Worm (Caenorhabditis elegans) whole organism, L3 larva: Measurements from ENCODE around the gene T07E3.4.

Source experiments
- R02D3.7 ChIP-seq: fragments of 150-350 bp; optimal IDR thresholded peaks from 2 replicates; lab custom pipeline; 2014; ENCODE audit warnings: missing biosample characterization, missing genetic modification characterization
- aly-2 ChIP-seq: fragments of 150-350 bp; optimal IDR thresholded peaks from 2 replicates; lab custom pipeline; 2014; ENCODE audit warnings: missing biosample characterization, missing genetic modification characterization
- ama-1 ChIP-seq: fragments of 150-350 bp; optimal IDR thresholded peaks from 2 replicates; lab custom pipeline; 2018
- ceh-16 ChIP-seq: sonication (generic microtip); optimal IDR thresholded peaks from 2 replicates; lab custom pipeline; 2017; ENCODE audit warnings: missing biosample characterization, missing genetic modification characterization
- ceh-28 ChIP-seq: fragments of 150-350 bp; optimal IDR thresholded peaks from 2 replicates; lab custom pipeline; 2014; ENCODE audit warnings: missing biosample characterization, missing genetic modification reagents, missing genetic modification characterization
- ceh-82 ChIP-seq: fragments of 150-350 bp; optimal IDR thresholded peaks from 2 replicates; lab custom pipeline; 2014; ENCODE audit warnings: missing biosample characterization, missing genetic modification characterization
- daf-12 ChIP-seq: fragments of 150-350 bp; optimal IDR thresholded peaks from 2 replicates; lab custom pipeline; 2014; ENCODE audit warnings: missing biosample characterization, missing genetic modification reagents, missing genetic modification characterization
- egl-27 ChIP-seq: sonication (generic microtip); optimal IDR thresholded peaks from 4 replicates; lab custom pipeline; 2017; ENCODE audit warnings: missing biosample characterization, missing genetic modification reagents, missing genetic modification characterization
- egl-5 ChIP-seq: fragments of 150-350 bp; optimal IDR thresholded peaks from 2 replicates; lab custom pipeline; 2017; ENCODE audit warnings: missing biosample characterization, missing genetic modification reagents, missing genetic modification characterization, inconsistent platforms
- elt-1 ChIP-seq: fragments of 150-350 bp; optimal IDR thresholded peaks from 2 replicates; lab custom pipeline; 2014; ENCODE audit warnings: missing biosample characterization, missing genetic modification characterization
- elt-2 ChIP-seq: sonication (generic microtip); optimal IDR thresholded peaks from 2 replicates; lab custom pipeline; 2016; ENCODE audit warnings: missing genetic modification reagents, mild to moderate bottlenecking, missing genetic modification characterization, missing compliant biosample characterization
- eor-1 ChIP-seq, 2 experiments: fragments of 150-350 bp; optimal IDR thresholded peaks; 2 replicates each; lab custom pipeline; 2014 to 2018; ENCODE audit warnings: missing biosample characterization in 2 of 2, missing genetic modification characterization in 2 of 2
- fkh-10 ChIP-seq: sonication (generic microtip); optimal IDR thresholded peaks from 2 replicates; lab custom pipeline; 2017; ENCODE audit warnings: missing biosample characterization, missing genetic modification reagents, missing genetic modification characterization
- fkh-2 ChIP-seq: fragments of 150-350 bp; optimal IDR thresholded peaks from 2 replicates; lab custom pipeline; 2014; ENCODE audit warnings: missing biosample characterization, missing genetic modification reagents, missing genetic modification characterization
- hmg-11 ChIP-seq: sonication (generic microtip); optimal IDR thresholded peaks from 2 replicates; lab custom pipeline; 2016; ENCODE audit warnings: missing genetic modification characterization, missing compliant biosample characterization
- jun-1 ChIP-seq: fragments of 150-350 bp; optimal IDR thresholded peaks from 2 replicates; lab custom pipeline; 2014; ENCODE audit warnings: missing biosample characterization, missing genetic modification reagents, missing genetic modification characterization
- lin-15B ChIP-seq: fragments of 150-350 bp; optimal IDR thresholded peaks from 2 replicates; lab custom pipeline; 2014; ENCODE audit warnings: missing biosample characterization, missing genetic modification characterization
- lin-39 ChIP-seq: fragments of 150-350 bp; optimal IDR thresholded peaks from 2 replicates; lab custom pipeline; 2018; ENCODE audit warnings: missing biosample characterization, missing genetic modification reagents, missing genetic modification characterization
- lsy-12 ChIP-seq: sonication (generic microtip); optimal IDR thresholded peaks from 2 replicates; lab custom pipeline; 2016; ENCODE audit warnings: mild to moderate bottlenecking, missing genetic modification characterization, missing compliant biosample characterization
- mdl-1 ChIP-seq: fragments of 150-350 bp; optimal IDR thresholded peaks from 2 replicates; lab custom pipeline; 2014; ENCODE audit warnings: missing biosample characterization, missing genetic modification characterization
- nfya-1 ChIP-seq: sonication (generic microtip); optimal IDR thresholded peaks from 2 replicates; lab custom pipeline; 2017; ENCODE audit warnings: missing genetic modification characterization, mild to moderate bottlenecking, missing compliant biosample characterization, antibody characterized with exemption, moderate library complexity; ENCODE audit not compliant: insufficient read depth
- nhr-11 ChIP-seq: fragments of 150-350 bp; optimal IDR thresholded peaks from 2 replicates; lab custom pipeline; 2014; ENCODE audit warnings: missing biosample characterization, missing genetic modification characterization
- nhr-12 ChIP-seq: fragments of 150-350 bp; optimal IDR thresholded peaks from 2 replicates; lab custom pipeline; 2014; ENCODE audit warnings: missing biosample characterization, missing genetic modification characterization
- nhr-23 ChIP-seq: fragments of 150-350 bp; optimal IDR thresholded peaks from 2 replicates; lab custom pipeline; 2014; ENCODE audit warnings: missing biosample characterization, missing genetic modification reagents, missing genetic modification characterization
- nhr-237 ChIP-seq: fragments of 150-350 bp; optimal IDR thresholded peaks from 2 replicates; lab custom pipeline; 2014; ENCODE audit warnings: missing biosample characterization, missing genetic modification characterization
- nhr-25 ChIP-seq: sonication (generic microtip); optimal IDR thresholded peaks from 2 replicates; lab custom pipeline; 2017; ENCODE audit warnings: missing biosample characterization, missing genetic modification characterization
- nhr-28 ChIP-seq: fragments of 150-350 bp; optimal IDR thresholded peaks from 2 replicates; lab custom pipeline; 2014; ENCODE audit warnings: missing biosample characterization, missing genetic modification characterization
- nhr-43 ChIP-seq: sonication (generic microtip); optimal IDR thresholded peaks from 2 replicates; lab custom pipeline; 2016; ENCODE audit warnings: mild to moderate bottlenecking, missing genetic modification characterization, missing compliant biosample characterization; ENCODE audit not compliant: poor library complexity, severe bottlenecking
- nhr-77 ChIP-seq: fragments of 150-350 bp; optimal IDR thresholded peaks from 2 replicates; lab custom pipeline; 2014; ENCODE audit warnings: missing biosample characterization, missing genetic modification characterization
- pha-4 ChIP-seq: fragments of 150-350 bp; optimal IDR thresholded peaks from 2 replicates; lab custom pipeline; 2014; ENCODE audit warnings: missing biosample characterization, missing genetic modification reagents, missing genetic modification characterization
- pqm-1 ChIP-seq: fragments of 150-350 bp; optimal IDR thresholded peaks from 2 replicates; lab custom pipeline; 2017; ENCODE audit warnings: missing biosample characterization, missing genetic modification characterization, inconsistent platforms
- sea-2 ChIP-seq: fragments of 150-350 bp; sonication (generic microtip); optimal IDR thresholded peaks from 4 replicates; lab custom pipeline; 2014; ENCODE audit warnings: missing biosample characterization, missing genetic modification reagents, missing genetic modification characterization
- tbx-2 ChIP-seq: sonication (generic microtip); optimal IDR thresholded peaks from 2 replicates; lab custom pipeline; 2016; ENCODE audit warnings: mild to moderate bottlenecking, missing genetic modification characterization, missing compliant biosample characterization
- unc-39 ChIP-seq: sonication (generic microtip); optimal IDR thresholded peaks from 4 replicates; lab custom pipeline; 2017; ENCODE audit warnings: missing biosample characterization, missing genetic modification characterization
- ztf-11 ChIP-seq: fragments of 150-350 bp; optimal IDR thresholded peaks from 2 replicates; lab custom pipeline; 2014; ENCODE audit warnings: missing biosample characterization, missing genetic modification characterization
- ztf-4 ChIP-seq: fragments of 150-350 bp; optimal IDR thresholded peaks from 2 replicates; lab custom pipeline; 2014; ENCODE audit warnings: missing biosample characterization, missing genetic modification characterization

T07E3.4 gene

ce11 chrIII:6871668-6872067 is 26.1 kb upstream of the T07E3.4 start:
- TF ChIP-seq lin-39 (peak; percentile 18), egl-5 (tag; lab: Kevin White, UChicago) (peak; percentile 37), nhr-11 (tag; lab: Kevin White, UChicago) (no peak), ama-1 (lab: Kevin White, UChicago) (peak; percentile 29), nhr-77 (tag; lab: Kevin White, UChicago) (no peak), fkh-2 (tag; lab: Kevin White, UChicago) (no peak), ceh-28 (tag; lab: Kevin White, UChicago) (no peak), egl-27 (tag; lab: Kevin White, UChicago) (no peak), ceh-82 (tag; lab: Kevin White, UChicago) (no peak), lin-15B (no peak), aly-2 (no peak), nhr-28 (tag; lab: Kevin White, UChicago) (no peak), fkh-10 (GFP tag; lab: Kevin White, UChicago) (no peak), nfya-1 (peak; percentile 33), ztf-4 (no peak), nhr-12 (no peak), lsy-12 (tag; lab: Kevin White, UChicago) (no peak)
- TF ChIP-seq, all 47 proteins: peak for 4

ce11 chrIII:6872534-6873150 is 25.2 kb upstream of the T07E3.4 start, which contains the start of gene K04C2.3:
TSS of gene K04C2.3 (plus strand) at chrIII:6873089.
- TF ChIP-seq jun-1 (tag; lab: Kevin White, UChicago) (peak; percentile 14), egl-5 (tag; lab: Kevin White, UChicago) (no peak), pqm-1 (tag; lab: Kevin White, UChicago) (peak; percentile 89), nhr-23 (tag; lab: Kevin White, UChicago) (peak; percentile 40), hmg-11 (tag; lab: Kevin White, UChicago) (no peak), nhr-43 (tag; lab: Kevin White, UChicago) (peak; percentile 67), elt-1 (no peak), elt-2 (tag; lab: Kevin White, UChicago) (peak; percentile 31)

- TF ChIP-seq nhr-77 (tag; lab: Kevin White, UChicago): no peak
- no peak for TF ChIP-seq ama-1 (lab: Kevin White, UChicago)
- TF ChIP-seq unc-39 (tag; lab: Kevin White, UChicago): no peak
- TF ChIP-seq R02D3.7 (tag; lab: Kevin White, UChicago): no peak
- no peak for TF ChIP-seq ztf-4
- TF ChIP-seq nfya-1: peak; percentile 19
- TF ChIP-seq pqm-1 (tag; lab: Kevin White, UChicago): no peak
- TF ChIP-seq nhr-25 (tag; lab: Kevin White, UChicago): no peak
- peak; percentile 21 for TF ChIP-seq nhr-43 (tag; lab: Kevin White, UChicago)
- TF ChIP-seq ceh-82 (tag; lab: Kevin White, UChicago): no peak
- peak; percentile 2 for TF ChIP-seq nhr-11 (tag; lab: Kevin White, UChicago)
- TF ChIP-seq daf-12 (tag; lab: Kevin White, UChicago): no peak
- TF ChIP-seq elt-1: no peak
- no peak for TF ChIP-seq pha-4 (tag; lab: Kevin White, UChicago)
- TF ChIP-seq tbx-2: peak; percentile 21
- TF ChIP-seq, all 47 proteins: peak for 4
These were observed 24.1 kb upstream of the T07E3.4 start for ce11 chrIII:6873724-6874123.

ce11 chrIII:6880797-6881196 is 17.0 kb upstream of the T07E3.4 start, which contains the start of gene K04C2.7:
TSS of gene K04C2.7 (plus strand) at chrIII:6881097.
- TF ChIP-seq ceh-16 (tag; lab: Kevin White, UChicago) (no peak), ztf-11 (no peak), mdl-1 (tag; lab: Kevin White, UChicago) (no peak), eor-1 (tag; optimal IDR thresholded peaks at IDR 0.05; lab: Kevin White, UChicago) (no peak), tbx-2 (no peak), hmg-11 (tag; lab: Kevin White, UChicago) (no peak), nhr-11 (tag; lab: Kevin White, UChicago) (no peak), fkh-2 (tag; lab: Kevin White, UChicago) (no peak), ceh-82 (tag; lab: Kevin White, UChicago) (no peak), nhr-237 (tag; lab: Kevin White, UChicago) (no peak), sea-2 (GFP tag; lab: Kevin White, UChicago) (no peak), egl-5 (tag; lab: Kevin White, UChicago) (no peak), elt-2 (tag; lab: Kevin White, UChicago) (no peak), egl-27 (tag; lab: Kevin White, UChicago) (no peak)
